Fruit fly (Drosophila melanogaster): ENCODE measurements around the gene CG34140.
A peak's percentile ranks its signal among the peaks of the same experiment; 100 is the strongest.

CG34140 gene

dm6 chr3L:224004-224951 is 40.1 kb upstream of the CG34140 start (continued):
- TF ChIP-seq CG8478 (optimal IDR thresholded peaks at IDR 0.05): peak; percentile 86
- no peak for TF ChIP-seq Atf-2 (GFP tag; optimal IDR thresholded peaks at IDR 0.05)
- peak; percentile 46; the same call in 1 of the 2 replicates for TF ChIP-seq CG16779 (GFP tag; IDR thresholded peaks at IDR 0.05)
- TF ChIP-seq HLH4C (GFP tag; IDR thresholded peaks at IDR 0.05; ENCODE audit: partially characterized antibody): peak; percentile 43; the same call in 1 of the 3 replicates
- TF ChIP-seq Sox100B (GFP tag; optimal IDR thresholded peaks at IDR 0.05): peak; percentile 20
- TF ChIP-seq CG6272 (GFP tag; IDR thresholded peaks at IDR 0.05): 0 out of 2 replicates have a peak, but pooled peaks have one; percentile 21
- TF ChIP-seq Chrac-16 (GFP tag; optimal IDR thresholded peaks at IDR 0.05): no peak
- no peak for TF ChIP-seq toy (GFP tag; IDR thresholded peaks at IDR 0.05)
- peak; percentile 17 for TF ChIP-seq CG4328 (GFP tag; optimal IDR thresholded peaks at IDR 0.05)
- TF ChIP-seq Sin3A (optimal IDR thresholded peaks at IDR 0.05): no peak
- TF ChIP-seq CG3726 (GFP tag; IDR thresholded peaks at IDR 0.05): 0 out of 3 replicates have a peak, but pooled peaks have one; percentile 11
- no peak for TF ChIP-seq Myb (GFP tag; optimal IDR thresholded peaks at IDR 0.05)
- peak; percentile 9; the same call in 2 of the 3 replicates for TF ChIP-seq ken (GFP tag; IDR thresholded peaks at IDR 0.05)
- peak; percentile 55 for TF ChIP-seq ci (GFP tag; IDR thresholded peaks at IDR 0.05)
- peak; percentile 11; the same call in 1 of the 2 replicates for TF ChIP-seq HLH3B (GFP tag; IDR thresholded peaks at IDR 0.05)
- TF ChIP-seq ro (GFP tag; IDR thresholded peaks at IDR 0.05): no peak
- peak; percentile 47 for TF ChIP-seq gro (GFP tag; optimal IDR thresholded peaks at IDR 0.05)
- TF ChIP-seq CG10959 (GFP tag; IDR thresholded peaks at IDR 0.05): peak; percentile 9; the same call in 1 of the 2 replicates
- TF ChIP-seq vvl (GFP tag; IDR thresholded peaks at IDR 0.05): peak; percentile 39
- TF ChIP-seq CG2199 (GFP tag; IDR thresholded peaks at IDR 0.05): peak; percentile 74; the same call in 1 of the 3 replicates
- TF ChIP-seq CG10431 (GFP tag; optimal IDR thresholded peaks at IDR 0.05): peak; percentile 58
- TF ChIP-seq CG11398 (GFP tag; optimal IDR thresholded peaks at IDR 0.05): peak; percentile 36
- TF ChIP-seq Opbp (GFP tag; IDR thresholded peaks at IDR 0.05; ENCODE audit: partially characterized antibody): peak; percentile 69
- peak; percentile 73 for TF ChIP-seq Adf1 (GFP tag; IDR thresholded peaks at IDR 0.05)
- TF ChIP-seq Hmr (GFP tag; optimal IDR thresholded peaks at IDR 0.05): peak; percentile 49
- no peak for TF ChIP-seq CG2202 (tag; optimal IDR thresholded peaks at IDR 0.05)
- peak; percentile 17; the same call in 1 of the 3 replicates for TF ChIP-seq so (GFP tag; IDR thresholded peaks at IDR 0.05)
- TF ChIP-seq Med (GFP tag): peak; percentile 85
- peak; percentile 16 for TF ChIP-seq CG12769 (tag; optimal IDR thresholded peaks at IDR 0.05)
- TF ChIP-seq CG31224 (GFP tag; IDR thresholded peaks at IDR 0.05): peak; percentile 36; the same call in 1 of the 2 replicates
- peak; percentile 80 for TF ChIP-seq CG4360 (GFP tag; IDR thresholded peaks at IDR 0.05)
- 0 out of 2 replicates have a peak, but pooled peaks have one; percentile 29 for TF ChIP-seq nerfin-2 (GFP tag; IDR thresholded peaks at IDR 0.05; ENCODE audit: partially characterized antibody)
- peak; percentile 4 for TF ChIP-seq CG8089 (GFP tag; optimal IDR thresholded peaks at IDR 0.05)
- TF ChIP-seq salm (tag; optimal IDR thresholded peaks at IDR 0.05): peak; percentile 3
- TF ChIP-seq ftz-f1 (GFP tag; optimal IDR thresholded peaks at IDR 0.05): peak; percentile 89
- TF ChIP-seq YL-1 (GFP tag; optimal IDR thresholded peaks at IDR 0.05): peak; percentile 91
- peak; percentile 2 for TF ChIP-seq CG33213 (GFP tag; optimal IDR thresholded peaks at IDR 0.05)
- peak; percentile 32 for TF ChIP-seq unpg (GFP tag; optimal IDR thresholded peaks at IDR 0.05)
- peak; percentile 38 for TF ChIP-seq CG6854 (GFP tag; optimal IDR thresholded peaks at IDR 0.05)
- peak; percentile 25 for TF ChIP-seq Dbx (GFP tag; IDR thresholded peaks at IDR 0.05)
- no peak for TF ChIP-seq CG16815 (GFP tag; optimal IDR thresholded peaks at IDR 0.05)
- peak; percentile 82 for TF ChIP-seq abd-A (tag; optimal IDR thresholded peaks at IDR 0.05)
- TF ChIP-seq Mrtf (GFP tag; IDR thresholded peaks at IDR 0.05): no peak
- peak; percentile 6; the same call in 1 of the 2 replicates for TF ChIP-seq CG1024 (GFP tag; IDR thresholded peaks at IDR 0.05)
- peak; percentile 29 for TF ChIP-seq CG13775 (GFP tag; optimal IDR thresholded peaks at IDR 0.05)
- peak; percentile 56 for TF ChIP-seq CG9727 (GFP tag; optimal IDR thresholded peaks at IDR 0.05)
- no peak for TF ChIP-seq D19B (GFP tag; optimal IDR thresholded peaks at IDR 0.05)
- TF ChIP-seq her (GFP tag; optimal IDR thresholded peaks at IDR 0.05): peak; percentile 60
- peak; percentile 64; the same call in 2 of the 3 replicates for TF ChIP-seq Aef1 (GFP tag; IDR thresholded peaks at IDR 0.05)

Data from whole organism, embryonic.